Worm (Caenorhabditis elegans): ENCODE data around the gene Y48E1C.1.
A peak's percentile ranks its signal among the peaks of the same experiment; 100 is the strongest.

Y48E1C.1 gene

DNA sequence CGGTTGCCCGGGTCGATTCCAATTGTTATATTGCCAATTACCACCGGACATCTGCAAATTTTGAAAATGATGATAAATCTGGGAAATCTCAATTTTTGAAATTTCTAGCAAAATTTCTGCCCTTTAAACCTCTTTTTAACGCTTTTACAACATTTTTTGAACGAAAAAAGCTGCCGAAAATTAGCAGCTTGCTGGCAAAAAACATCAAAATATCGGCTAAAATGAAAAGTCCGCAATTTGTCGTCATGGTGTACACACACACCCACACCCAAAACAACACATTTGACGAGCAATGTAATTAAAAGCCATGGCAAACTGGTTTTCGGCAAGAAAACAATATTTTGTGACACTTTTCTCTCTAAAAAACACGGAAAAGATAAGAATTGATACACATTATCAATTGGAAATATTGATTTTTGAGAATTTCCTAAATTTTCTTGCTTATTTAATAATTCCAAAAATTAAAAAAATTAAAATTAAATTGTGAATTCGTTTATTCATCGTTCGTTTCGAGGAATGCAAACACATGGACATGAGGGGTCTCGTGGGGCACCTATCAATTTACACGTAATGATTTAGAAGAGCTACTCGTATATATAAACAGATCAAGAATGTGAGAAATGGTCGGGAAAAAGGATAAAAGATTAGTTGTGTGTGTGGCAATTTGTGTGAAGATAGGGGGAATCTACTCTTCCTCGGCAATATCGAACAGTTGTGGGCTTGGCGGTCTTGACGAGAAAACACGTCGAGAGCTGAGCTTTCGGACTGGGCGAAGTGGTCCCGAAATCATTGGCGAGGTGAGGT is 46.0 kb downstream of the Y48E1C.1 start, which contains the start of gene pqn-27 (continued):
- TF ChIP-seq nhr-90 (tag; optimal IDR thresholded peaks at IDR 0.05; ENCODE audit: poor library complexity) (peak; percentile 77), dsc-1 (tag; optimal IDR thresholded peaks at IDR 0.05) (peak; percentile 57), aha-1 (tag; optimal IDR thresholded peaks at IDR 0.05) (no peak), C16A3.4 (tag; optimal IDR thresholded peaks at IDR 0.05) (peak; percentile 47), lin-15B (tag; optimal IDR thresholded peaks at IDR 0.05) (peak; percentile 36), nhr-237 (tag; optimal IDR thresholded peaks at IDR 0.05) (no peak), egl-27 (tag; optimal IDR thresholded peaks at IDR 0.05) (no peak), rnt-1 (tag; optimal IDR thresholded peaks at IDR 0.05) (peak; percentile 29)

DNA sequence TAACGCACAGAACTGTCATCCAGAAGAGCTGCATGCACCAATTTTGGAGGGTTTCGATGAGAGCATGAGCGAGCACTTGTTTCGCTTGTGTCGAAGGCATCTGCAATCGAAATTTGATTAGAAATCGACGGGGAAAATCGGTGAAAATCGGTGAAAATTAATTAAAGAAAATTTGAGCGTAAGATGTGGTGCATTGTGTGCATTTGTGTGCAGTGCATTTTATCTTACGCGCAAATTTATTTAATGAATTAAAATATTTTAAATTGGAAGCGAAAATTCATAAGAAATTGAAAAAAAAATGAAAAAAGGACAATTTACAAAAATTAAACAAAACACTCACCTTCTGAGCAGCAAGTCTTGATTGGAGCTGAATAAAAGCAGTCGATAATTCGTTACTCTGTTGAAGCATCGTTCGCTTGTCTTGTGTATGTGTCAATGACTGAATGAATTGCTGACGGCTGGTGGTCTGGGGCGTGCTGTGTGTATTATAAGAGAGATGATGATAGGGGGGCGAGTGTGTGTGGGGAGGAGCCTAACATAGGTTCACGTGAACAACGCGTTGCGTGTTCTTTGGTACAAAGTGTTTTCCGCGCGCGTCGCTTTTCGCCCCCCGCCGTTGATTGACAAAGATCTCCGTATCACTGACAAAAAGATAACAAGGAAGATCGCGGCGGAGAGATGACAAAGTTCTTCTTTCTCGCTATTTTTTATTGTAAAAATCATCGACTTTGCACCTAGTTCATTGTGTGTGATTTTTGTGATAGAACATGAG is 47.0 kb downstream of the Y48E1C.1 start:
- TF ChIP-seq dsc-1 (tag; optimal IDR thresholded peaks at IDR 0.05), result peak; percentile 14
- peak; percentile 47 to 67 for TF ChIP-seq lsy-2 (tag; optimal IDR thresholded peaks at IDR 0.05)
- peak; percentile 37 for TF ChIP-seq mef-2 (tag; optimal IDR thresholded peaks at IDR 0.05)
- no peak for TF ChIP-seq egl-13 (tag; optimal IDR thresholded peaks at IDR 0.05)
- TF ChIP-seq lin-13 (GFP tag; optimal IDR thresholded peaks at IDR 0.05), result peak; percentile 29
- peak; percentile 39 to 65 for TF ChIP-seq lin-35 (GFP tag; optimal IDR thresholded peaks at IDR 0.05)
- TF ChIP-seq C16A3.4 (tag; optimal IDR thresholded peaks at IDR 0.05), result peak; percentile 57
- TF ChIP-seq zag-1 (tag; optimal IDR thresholded peaks at IDR 0.05), result no peak
- TF ChIP-seq C04F5.9 (tag; optimal IDR thresholded peaks at IDR 0.05), result peak; percentile 13
- peak; percentile 26; the same call in 1 of the 2 replicates for TF ChIP-seq unc-98 (GFP tag; IDR thresholded peaks at IDR 0.05)
- TF ChIP-seq Y116A8C.19 (tag; optimal IDR thresholded peaks at IDR 0.05; ENCODE audit: borderline replicate concordance), result no peak
- TF ChIP-seq hlh-4 (tag; optimal IDR thresholded peaks at IDR 0.05), result no peak
- TF ChIP-seq lin-39 (tag; optimal IDR thresholded peaks at IDR 0.05), result no peak
- no peak for TF ChIP-seq tlp-1 (tag; optimal IDR thresholded peaks at IDR 0.05)
- peak; percentile 62 for TF ChIP-seq swsn-7 (tag; optimal IDR thresholded peaks at IDR 0.05)
- TF ChIP-seq sox-4 (tag; optimal IDR thresholded peaks at IDR 0.05), result peak; percentile 40
- TF ChIP-seq ceh-63 (GFP tag; optimal IDR thresholded peaks at IDR 0.05), result no peak
- 0 out of 2 replicates have a peak, but pooled peaks have one; percentile 9 for TF ChIP-seq grh-1 (GFP tag; IDR thresholded peaks at IDR 0.05)
- TF ChIP-seq aly-2 (tag; optimal IDR thresholded peaks at IDR 0.05), result no peak
- TF ChIP-seq jun-1 (tag; optimal IDR thresholded peaks at IDR 0.05), result peak; percentile 62
- peak; percentile 51 for TF ChIP-seq pqm-1 (tag; optimal IDR thresholded peaks at IDR 0.05)
- peak; percentile 89 for TF ChIP-seq unc-130 (tag; optimal IDR thresholded peaks at IDR 0.05)
- peak; percentile 15 for TF ChIP-seq F16B12.6 (tag; optimal IDR thresholded peaks at IDR 0.05)
- peak; percentile 71 for TF ChIP-seq mep-1 (tag; optimal IDR thresholded peaks at IDR 0.05)
- no peak for TF ChIP-seq C34B4.2 (tag; optimal IDR thresholded peaks at IDR 0.05)
- TF ChIP-seq ztf-4 (tag; optimal IDR thresholded peaks at IDR 0.05), result peak; percentile 76
- peak; percentile 89 for TF ChIP-seq snu-23 (GFP tag; optimal IDR thresholded peaks at IDR 0.05)
- TF ChIP-seq mdl-1 (tag; optimal IDR thresholded peaks at IDR 0.05), result peak in 1 of 2 experiments; percentile 92
- no peak for TF ChIP-seq nhr-76 (tag; optimal IDR thresholded peaks at IDR 0.05)
- peak; percentile 87 for TF ChIP-seq ama-1 (optimal IDR thresholded peaks at IDR 0.05)
- TF ChIP-seq fos-1 (tag; optimal IDR thresholded peaks at IDR 0.05), result peak; percentile 41
- TF ChIP-seq ets-5 (GFP tag; IDR thresholded peaks at IDR 0.05), result no peak
- TF ChIP-seq fkh-8 (tag; optimal IDR thresholded peaks at IDR 0.05), result peak; percentile 30
- TF ChIP-seq blmp-1 (tag; optimal IDR thresholded peaks at IDR 0.05), result peak; percentile 75
- peak; percentile 59; the same call in 1 of the 2 replicates for TF ChIP-seq ceh-88 (GFP tag; IDR thresholded peaks at IDR 0.05)
- TF ChIP-seq lin-14 (GFP tag; optimal IDR thresholded peaks at IDR 0.05), result peak; percentile 95
- peak; percentile 9 to 37 for TF ChIP-seq efl-1 (optimal IDR thresholded peaks at IDR 0.05)
- TF ChIP-seq efl-1 (GFP tag; optimal IDR thresholded peaks at IDR 0.05 in 1 of 2), result peak; percentile 3 to 87
- peak; percentile 81 for TF ChIP-seq tbx-2 (tag; optimal IDR thresholded peaks at IDR 0.05)
- peak in 1 of 2 experiments; percentile 18 for TF ChIP-seq egl-27 (tag; optimal IDR thresholded peaks at IDR 0.05)
- peak; percentile 48 for TF ChIP-seq xbp-1 (tag; optimal IDR thresholded peaks at IDR 0.05)
- TF ChIP-seq nhr-20 (tag; optimal IDR thresholded peaks at IDR 0.05), result peak; percentile 91
- TF ChIP-seq nhr-90 (tag; optimal IDR thresholded peaks at IDR 0.05; ENCODE audit: poor library complexity), result peak; percentile 71
- TF ChIP-seq dpl-1 (GFP tag; optimal IDR thresholded peaks at IDR 0.05), result peak; percentile 10 to 45 (median 30)

Measured in whole organism, L1 larva.